Worm (Caenorhabditis elegans) whole organism, L1 larva: ENCODE data around the gene cyp-32B1.
A peak's percentile ranks its signal among the peaks of the same experiment; 100 is the strongest.

Experiments used
- C04F5.9 ChIP-seq: sonication (generic microtip); optimal IDR thresholded peaks from 2 replicates; lab custom pipeline; 2016; ENCODE audit warnings: missing genetic modification characterization, missing compliant biosample characterization
- C34B4.2 ChIP-seq: sonication (generic microtip); optimal IDR thresholded peaks from 2 replicates; lab custom pipeline; 2017; ENCODE audit warnings: mild to moderate bottlenecking, missing genetic modification characterization, missing compliant biosample characterization
- F16B12.6 ChIP-seq: fragments of 150-350 bp; optimal IDR thresholded peaks from 2 replicates; lab custom pipeline; 2014; ENCODE audit warnings: missing biosample characterization, missing genetic modification characterization
- aha-1 ChIP-seq: fragments of 150-350 bp; optimal IDR thresholded peaks from 2 replicates; lab custom pipeline; 2014; ENCODE audit warnings: missing biosample characterization, missing genetic modification characterization
- alr-1 ChIP-seq: fragments of 200-800 bp; sonication (Bioruptor generic); optimal IDR thresholded peaks from 2 replicates; lab custom pipeline; 2018; ENCODE audit warnings: borderline replicate concordance, mild to moderate bottlenecking, missing genetic modification characterization, missing compliant biosample characterization
- aly-2 ChIP-seq: fragments of 150-350 bp; optimal IDR thresholded peaks from 2 replicates; lab custom pipeline; 2014; ENCODE audit warnings: missing biosample characterization, missing genetic modification characterization
- ama-1 ChIP-seq: fragments of 150-350 bp; optimal IDR thresholded peaks from 2 replicates; lab custom pipeline; 2014
- ceh-88 ChIP-seq: fragments of 200-800 bp; sonication (Bioruptor generic); IDR thresholded peaks from 2 replicates; pipeline ENCODE4 v1.3.6; 2022; ENCODE audit warnings: missing genetic modification characterization, missing compliant biosample characterization
- dsc-1 ChIP-seq: sonication (generic microtip); optimal IDR thresholded peaks from 2 replicates; lab custom pipeline; 2016; ENCODE audit warnings: mild to moderate bottlenecking, missing genetic modification characterization, missing compliant biosample characterization
- efl-3 ChIP-seq: fragments of 200-800 bp; sonication (Bioruptor generic); optimal IDR thresholded peaks from 2 replicates; lab custom pipeline; 2018; ENCODE audit warnings: mild to moderate bottlenecking, missing genetic modification characterization, missing compliant biosample characterization
- egl-13 ChIP-seq: sonication (generic microtip); optimal IDR thresholded peaks from 2 replicates; lab custom pipeline; 2016; ENCODE audit warnings: missing genotype, missing genetic modification reagents, missing genetic modification characterization, missing compliant biosample characterization
- elt-2 ChIP-seq: sonication (generic microtip); optimal IDR thresholded peaks from 2 replicates; lab custom pipeline; 2016; ENCODE audit warnings: missing genetic modification characterization, mild to moderate bottlenecking, inconsistent platforms, missing compliant biosample characterization, missing genetic modification reagents
- fkh-4 ChIP-seq: sonication (generic microtip); optimal IDR thresholded peaks from 2 replicates; lab custom pipeline; 2016; ENCODE audit warnings: missing compliant biosample characterization, missing genetic modification characterization, borderline replicate concordance
- grh-1 ChIP-seq: fragments of 200-800 bp; sonication (Bioruptor generic); IDR thresholded peaks from 2 replicates; pipeline ENCODE4 v1.3.6; 2022; ENCODE audit warnings: missing genetic modification reagents, missing genetic modification characterization, missing compliant biosample characterization
- hlh-17 ChIP-seq: fragments of 200-800 bp; sonication (Bioruptor generic); optimal IDR thresholded peaks from 2 replicates; lab custom pipeline; 2018; ENCODE audit warnings: missing genetic modification characterization, mild to moderate bottlenecking, missing compliant biosample characterization, moderate library complexity, borderline replicate concordance
- hpl-2 ChIP-seq: fragments of 150-350 bp; optimal IDR thresholded peaks from 2 replicates; lab custom pipeline; 2014; ENCODE audit warnings: missing biosample characterization, missing genetic modification reagents, missing genetic modification characterization
- irx-1 ChIP-seq: sonication (generic microtip); optimal IDR thresholded peaks from 2 replicates; lab custom pipeline; 2016; ENCODE audit warnings: missing genetic modification characterization, missing compliant biosample characterization
- isw-1 ChIP-seq: fragments of 200-800 bp; sonication (Bioruptor generic); IDR thresholded peaks from 2 replicates; pipeline ENCODE4 v1.3.6; 2022; ENCODE audit warnings: missing genetic modification characterization, missing compliant biosample characterization
- jun-1 ChIP-seq: fragments of 150-350 bp; optimal IDR thresholded peaks from 2 replicates; lab custom pipeline; 2014; ENCODE audit warnings: missing biosample characterization, missing genetic modification reagents, missing genetic modification characterization
- lin-13 ChIP-seq: fragments of 150-350 bp; optimal IDR thresholded peaks from 2 replicates; lab custom pipeline; 2014; ENCODE audit warnings: missing biosample characterization, missing genetic modification reagents, missing genetic modification characterization
- lin-35 ChIP-seq, 2 experiments: fragments of 150-350 bp; optimal IDR thresholded peaks; 2 replicates each; lab custom pipeline; 2014; ENCODE audit warnings: missing biosample characterization in 2 of 2, missing genetic modification characterization in 2 of 2, missing genetic modification reagents in 2 of 2
- lir-3 ChIP-seq: sonication (generic microtip); optimal IDR thresholded peaks from 2 replicates; lab custom pipeline; 2016; ENCODE audit warnings: mild to moderate bottlenecking, missing genetic modification characterization, moderate library complexity, missing compliant biosample characterization; ENCODE audit not compliant: poor library complexity
- mab-9 ChIP-seq: fragments of 200-800 bp; sonication (Bioruptor generic); IDR thresholded peaks from 2 replicates; pipeline ENCODE4 v1.3.6; 2022; ENCODE audit warnings: missing genetic modification reagents, missing genetic modification characterization, missing compliant biosample characterization
- mdl-1 ChIP-seq, 2 experiments: fragments of 150-350 bp; optimal IDR thresholded peaks; 2 replicates each; lab custom pipeline; 2014 to 2017; ENCODE audit warnings: missing biosample characterization in 2 of 2, missing genetic modification characterization in 2 of 2, inconsistent platforms in 1 of 2
- mef-2 ChIP-seq: fragments of 150-350 bp; optimal IDR thresholded peaks from 2 replicates; lab custom pipeline; 2014; ENCODE audit warnings: missing biosample characterization, missing genetic modification characterization
- nhr-19 ChIP-seq: fragments of 200-800 bp; sonication (Bioruptor generic); conservative IDR thresholded peaks from 2 replicates; pipeline ENCODE4 v1.3.6; 2022; ENCODE audit warnings: missing genetic modification characterization, missing compliant biosample characterization
- nhr-28 ChIP-seq: fragments of 150-350 bp; optimal IDR thresholded peaks from 2 replicates; lab custom pipeline; 2014; ENCODE audit warnings: missing biosample characterization, missing genetic modification characterization
- nhr-71 ChIP-seq: sonication (generic microtip); optimal IDR thresholded peaks from 2 replicates; lab custom pipeline; 2016; ENCODE audit warnings: mild to moderate bottlenecking, missing genetic modification characterization, moderate library complexity, missing compliant biosample characterization
- nhr-77 ChIP-seq: fragments of 150-350 bp; optimal IDR thresholded peaks from 2 replicates; lab custom pipeline; 2014; ENCODE audit warnings: missing biosample characterization, missing genetic modification characterization
- nhr-84 ChIP-seq: sonication (generic microtip); optimal IDR thresholded peaks from 2 replicates; lab custom pipeline; 2017; ENCODE audit warnings: missing biosample characterization, missing genetic modification characterization
- nhr-90 ChIP-seq: sonication (generic microtip); optimal IDR thresholded peaks from 2 replicates; lab custom pipeline; 2016; ENCODE audit warnings: mild to moderate bottlenecking, missing genetic modification characterization, missing compliant biosample characterization; ENCODE audit not compliant: poor library complexity
- pag-3 ChIP-seq: sonication (generic microtip); optimal IDR thresholded peaks from 2 replicates; lab custom pipeline; 2017; ENCODE audit warnings: missing genetic modification characterization, mild to moderate bottlenecking, missing compliant biosample characterization, antibody characterized with exemption, borderline replicate concordance; ENCODE audit not compliant: insufficient read depth
- pax-3 ChIP-seq: fragments of 200-800 bp; sonication (Bioruptor generic); optimal IDR thresholded peaks from 2 replicates; lab custom pipeline; 2018; ENCODE audit warnings: mild to moderate bottlenecking, missing genetic modification characterization, moderate library complexity, missing compliant biosample characterization
- pqm-1 ChIP-seq: sonication (generic microtip); optimal IDR thresholded peaks from 3 replicates; lab custom pipeline; 2017; ENCODE audit warnings: missing biosample characterization, missing genetic modification characterization
- rnt-1 ChIP-seq: sonication (generic microtip); optimal IDR thresholded peaks from 2 replicates; lab custom pipeline; 2016; ENCODE audit warnings: mild to moderate bottlenecking, missing genetic modification characterization, moderate library complexity, missing compliant biosample characterization
- snpc-4 ChIP-seq: fragments of 150-350 bp; optimal IDR thresholded peaks from 2 replicates; lab custom pipeline; 2014; ENCODE audit warnings: missing biosample characterization, missing genetic modification characterization
- snu-23 ChIP-seq: sonication (generic microtip); optimal IDR thresholded peaks from 2 replicates; lab custom pipeline; 2016; ENCODE audit warnings: missing genetic modification characterization, missing compliant biosample characterization
- sup-37 ChIP-seq: fragments of 200-800 bp; sonication (Bioruptor generic); optimal IDR thresholded peaks from 2 replicates; lab custom pipeline; 2018; ENCODE audit warnings: mild to moderate bottlenecking, missing genetic modification characterization, missing compliant biosample characterization
- swsn-7 ChIP-seq: sonication (generic microtip); optimal IDR thresholded peaks from 2 replicates; lab custom pipeline; 2016; ENCODE audit warnings: missing genetic modification characterization, missing compliant biosample characterization
- unc-30 ChIP-seq: sonication (generic microtip); optimal IDR thresholded peaks from 2 replicates; lab custom pipeline; 2017; ENCODE audit warnings: missing biosample characterization, missing genetic modification characterization
- unc-98 ChIP-seq: fragments of 200-800 bp; sonication (Bioruptor generic); IDR thresholded peaks from 2 replicates; pipeline ENCODE4 v1.3.6; 2022; ENCODE audit warnings: missing genetic modification characterization, missing compliant biosample characterization
- ztf-4 ChIP-seq: fragments of 150-350 bp; optimal IDR thresholded peaks from 2 replicates; lab custom pipeline; 2014; ENCODE audit warnings: missing biosample characterization, missing genetic modification characterization

Gene cyp-32B1

ce11 chrV:2206801-2207200 lies 5.6 kb upstream of the cyp-32B1 start, which contains the start of gene svh-11:
svh-11 (plus strand) TSS chrV:2207101.
- TF ChIP-seq pag-3 (tag; lab: Kevin White, UChicago) (no peak), swsn-7 (tag; lab: Kevin White, UChicago) (no peak), lir-3 (tag; lab: Kevin White, UChicago) (no peak), hlh-17 (GFP tag; lab: Kevin White, UChicago) (no peak), isw-1 (GFP tag; lab: Robert Waterston, UW) (no peak), nhr-19 (GFP tag; lab: Robert Waterston, UW) (no peak), ztf-4 (tag; lab: Kevin White, UChicago) (no peak), dsc-1 (tag; lab: Kevin White, UChicago) (no peak), ama-1 (lab: Kevin White, UChicago) (no peak), jun-1 (no peak)

- TF ChIP-seq pqm-1 (tag; lab: Kevin White, UChicago): no peak
- no peak for TF ChIP-seq mdl-1 (tag; optimal IDR thresholded peaks at IDR 0.05; lab: Kevin White, UChicago)
- TF ChIP-seq unc-30 (tag; lab: Kevin White, UChicago): no peak
- no peak for TF ChIP-seq mab-9
- no peak for TF ChIP-seq F16B12.6 (tag; lab: Kevin White, UChicago)
- no peak for TF ChIP-seq nhr-28 (tag; lab: Kevin White, UChicago)
- TF ChIP-seq rnt-1 (tag; lab: Kevin White, UChicago): no peak
- TF ChIP-seq mef-2 (tag; lab: Kevin White, UChicago): no peak
- TF ChIP-seq pag-3 (tag; lab: Kevin White, UChicago): no peak
- no peak for TF ChIP-seq C34B4.2
- TF ChIP-seq ceh-88 (GFP tag; lab: Robert Waterston, UW): no peak
- TF ChIP-seq aha-1 (tag; lab: Kevin White, UChicago): no peak
- TF ChIP-seq snu-23: no peak
- TF ChIP-seq efl-3 (GFP tag; lab: Kevin White, UChicago): no peak
Measured at ce11 chrV:2206181-2206580, 5.0 kb upstream of the cyp-32B1 start, which contains the start of gene srt-40. srt-40 (minus strand) TSS chrV:2206281.

DNA sequence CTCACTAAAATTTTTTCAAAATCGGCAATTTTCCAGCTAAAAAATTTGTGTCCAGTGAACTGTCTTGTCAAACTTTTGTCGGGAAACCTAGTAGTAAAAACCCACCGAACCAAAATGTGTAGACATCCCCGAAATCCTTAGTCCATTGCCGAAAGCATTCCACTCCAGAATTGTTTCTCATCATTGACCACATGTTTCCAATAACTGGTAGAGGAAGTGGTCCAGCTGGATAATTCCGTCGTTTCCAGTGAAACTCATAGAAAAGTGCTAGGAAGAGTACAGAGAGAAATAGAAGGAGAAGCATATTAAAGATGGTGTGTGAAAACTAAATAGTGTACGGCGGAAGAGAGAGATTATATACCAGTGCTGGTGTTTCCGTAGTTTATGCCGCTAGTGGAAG lies 2.9 kb upstream of the cyp-32B1 start, which contains the start of gene cyp-33C12:
TSS of gene cyp-33C12 (minus strand) at position 321 of the 400 bp plus-strand sequence.
- TF ChIP-seq dsc-1 (tag; lab: Kevin White, UChicago): peak; percentile 91
- TF ChIP-seq fkh-4 (tag; lab: Kevin White, UChicago): peak; percentile 71
- no peak for TF ChIP-seq nhr-28 (tag; lab: Kevin White, UChicago)
- no peak for TF ChIP-seq pqm-1 (tag; lab: Kevin White, UChicago)
- TF ChIP-seq egl-13 (tag; lab: Kevin White, UChicago): no peak

- no peak for TF ChIP-seq C04F5.9 (tag; lab: Kevin White, UChicago)
- TF ChIP-seq lir-3 (tag; lab: Kevin White, UChicago): no peak
- TF ChIP-seq lin-13: no peak
- TF ChIP-seq nhr-84 (tag; lab: Kevin White, UChicago): no peak
Measured at ce11 chrV:2200402-2200801, 813 bp downstream of the cyp-32B1 start.

- TF ChIP-seq snpc-4 (tag; lab: Kevin White, UChicago) (peak; percentile 26), nhr-71 (no peak)
Measured at ce11 chrV:2199594-2199993, 1.6 kb downstream of the cyp-32B1 start.

DNA sequence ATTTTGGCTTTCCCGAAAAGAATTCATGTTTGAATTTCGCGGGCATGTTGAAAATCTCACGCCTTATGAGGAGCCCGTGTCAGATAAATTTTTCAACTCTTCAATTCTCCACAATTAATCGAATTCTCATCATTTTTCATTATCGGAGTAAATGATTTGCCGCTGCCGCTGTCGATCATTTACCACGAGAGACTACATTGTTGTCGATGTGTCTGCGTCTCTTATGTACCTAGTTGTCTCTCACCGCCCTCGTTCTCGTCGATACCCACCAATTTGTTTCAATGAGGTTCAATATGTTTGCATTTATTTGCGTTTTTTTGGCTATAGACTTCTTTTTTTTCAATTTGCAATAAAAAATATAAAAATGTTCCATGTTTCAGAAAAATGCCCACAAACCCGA lies 9.1 kb downstream of the cyp-32B1 start, which contains the start of gene nhr-13:
TSS of gene nhr-13 (plus strand) at position 369 of the 400 bp plus-strand sequence.
- TF ChIP-seq lir-3 (tag; lab: Kevin White, UChicago) (no peak), grh-1 (GFP tag; lab: Robert Waterston, UW) (no peak), snu-23 (peak; percentile 30), elt-2 (tag; lab: Kevin White, UChicago) (peak; percentile 50), mef-2 (tag; lab: Kevin White, UChicago) (no peak), nhr-77 (tag; lab: Kevin White, UChicago) (no peak), alr-1 (tag; lab: Kevin White, UChicago) (no peak), pax-3 (tag; lab: Kevin White, UChicago) (no peak), lin-35 (GFP tag; optimal IDR thresholded peaks at IDR 0.05; lab: Kevin White, UChicago) (peak in 1 of 2 experiments; percentile 36), rnt-1 (tag; lab: Kevin White, UChicago) (peak; percentile 18), hpl-2 (GFP tag; lab: Kevin White, UChicago) (no peak), irx-1 (tag; lab: Kevin White, UChicago) (no peak), sup-37 (GFP tag; lab: Kevin White, UChicago) (no peak), unc-98 (GFP tag; lab: Robert Waterston, UW) (no peak), nhr-90 (tag; lab: Kevin White, UChicago) (peak; percentile 17), aly-2 (no peak)
